Worm (Caenorhabditis elegans): Measurements from ENCODE around the gene T03G11.9.
A peak's percentile ranks its signal among the peaks of the same experiment; 100 is the strongest.

The T03G11.9 gene

ce11 chrX:5205561-5205960, 21.5 kb downstream of the T03G11.9 start, which contains the start of gene H28G03.2:
Gene H28G03.2, plus strand, starts transcription at chrX:5205760.
- TF ChIP-seq ZK337.2 (GFP tag; IDR thresholded peaks at IDR 0.05): no peak
- TF ChIP-seq nhr-28 (tag; optimal IDR thresholded peaks at IDR 0.05): peak; percentile 20
- TF ChIP-seq mes-2 (tag; optimal IDR thresholded peaks at IDR 0.05; ENCODE audit: poor library complexity, severe bottlenecking): peak; percentile 79
- no peak for TF ChIP-seq F44E2.7 (GFP tag; IDR thresholded peaks at IDR 0.05)
- peak; percentile 15 for TF ChIP-seq aha-1 (tag)
- peak in 1 of 2 experiments; percentile 82 for TF ChIP-seq hif-1 (tag; optimal IDR thresholded peaks at IDR 0.05)
- no peak for TF ChIP-seq daf-16 (GFP tag; optimal IDR thresholded peaks at IDR 0.05)
- TF ChIP-seq daf-16 (tag; optimal IDR thresholded peaks at IDR 0.05): peak; percentile 30
- TF ChIP-seq hmg-1.1 (GFP tag; IDR thresholded peaks at IDR 0.05): peak; percentile 28; the same call in 1 of the 2 replicates
- peak; percentile 21 for TF ChIP-seq hlh-11 (tag; optimal IDR thresholded peaks at IDR 0.05)
- no peak for TF ChIP-seq egl-43 (GFP tag; IDR thresholded peaks at IDR 0.05)
- TF ChIP-seq set-16 (GFP tag; IDR thresholded peaks at IDR 0.05): 0 out of 2 replicates have a peak, but pooled peaks have one; percentile 15
- TF ChIP-seq lin-13 (GFP tag; optimal IDR thresholded peaks at IDR 0.05): no peak
- TF ChIP-seq spr-1 (tag; optimal IDR thresholded peaks at IDR 0.05): no peak

- TF ChIP-seq nhr-77 (tag; optimal IDR thresholded peaks at IDR 0.05) (peak; percentile 11), ceh-32 (tag; optimal IDR thresholded peaks at IDR 0.05; ENCODE audit: poor library complexity) (no peak), ceh-82 (tag; optimal IDR thresholded peaks at IDR 0.05) (no peak), gei-8 (GFP tag; optimal IDR thresholded peaks at IDR 0.05) (no peak), Y75B8A.6 (GFP tag; IDR thresholded peaks at IDR 0.05) (no peak), aha-1 (tag) (peak; percentile 74), lin-29 (GFP tag; IDR thresholded peaks at IDR 0.05) (no peak), dmd-6 (GFP tag; IDR thresholded peaks at IDR 0.05) (peak; percentile 13; the same call in 1 of the 2 replicates), F10B5.3 (tag; optimal IDR thresholded peaks at IDR 0.05) (no peak), pqm-1 (tag; optimal IDR thresholded peaks at IDR 0.05) (peak; percentile 27), zfp-3 (GFP tag; conservative IDR thresholded peaks at IDR 0.05) (no peak), nhr-28 (tag; optimal IDR thresholded peaks at IDR 0.05) (peak; percentile 47), fos-1 (tag; optimal IDR thresholded peaks at IDR 0.05) (no peak), F26F4.8 (GFP tag; conservative IDR thresholded peaks at IDR 0.05) (no peak), daf-16 (GFP tag; optimal IDR thresholded peaks at IDR 0.05) (peak in 1 of 2 experiments; percentile 40), daf-16 (tag; optimal IDR thresholded peaks at IDR 0.05) (peak; percentile 78), mes-2 (tag; optimal IDR thresholded peaks at IDR 0.05; ENCODE audit: poor library complexity, severe bottlenecking) (no peak)
Measured at ce11 chrX:5207819-5208218, 23.8 kb downstream of the T03G11.9 start.

ce11 chrX:5208326-5208725, 24.3 kb downstream of the T03G11.9 start:
- no peak for TF ChIP-seq snpc-1.2 (GFP tag; IDR thresholded peaks at IDR 0.05)
- peak in 1 of 2 experiments; percentile 5 for TF ChIP-seq hif-1 (tag; optimal IDR thresholded peaks at IDR 0.05)
- TF ChIP-seq ctbp-1 (GFP tag; IDR thresholded peaks at IDR 0.05): 0 out of 2 replicates have a peak, but pooled peaks have one; percentile 11
- TF ChIP-seq set-16 (GFP tag; IDR thresholded peaks at IDR 0.05): peak; percentile 70
- peak; percentile 61; the same call in 1 of the 2 replicates for TF ChIP-seq egl-43 (GFP tag; IDR thresholded peaks at IDR 0.05)
- peak; percentile 19; the same call in 1 of the 2 replicates for TF ChIP-seq tra-1 (GFP tag; IDR thresholded peaks at IDR 0.05)

- TF ChIP-seq unc-62 (GFP tag; optimal IDR thresholded peaks at IDR 0.05 in 1 of 2) (peak in 1 of 2 experiments; percentile 87), unc-62 (tag; optimal IDR thresholded peaks at IDR 0.05) (no peak), T20F7.1 (GFP tag; optimal IDR thresholded peaks at IDR 0.05) (no peak), dve-1 (tag; optimal IDR thresholded peaks at IDR 0.05; ENCODE audit: insufficient read depth) (peak; percentile 0), pqm-1 (tag; optimal IDR thresholded peaks at IDR 0.05) (peak; percentile 29), vab-7 (GFP tag; IDR thresholded peaks at IDR 0.05) (no peak), nhr-28 (tag; optimal IDR thresholded peaks at IDR 0.05) (peak; percentile 83), lin-1 (GFP tag; IDR thresholded peaks at IDR 0.05) (no peak)
Measured at ce11 chrX:5208831-5209230, 24.8 kb downstream of the T03G11.9 start.
